Fruit fly (Drosophila melanogaster) whole organism, embryonic: Measurements from ENCODE around the gene sick.

ENCODE experiments used
- Atf3 ChIP-seq: fragments of 200-800 bp; sonication (Bioruptor generic); optimal IDR thresholded peaks from 3 replicates; lab custom pipeline; 2016; ENCODE audit warnings: missing biosample characterization, missing genetic modification characterization
- CG1024 ChIP-seq: fragments of 200-800 bp; sonication (Bioruptor generic); IDR thresholded peaks from 2 replicates; pipeline ENCODE4 v1.3.6; 2022; ENCODE audit warnings: missing biosample characterization, missing genetic modification characterization
- CG10431 ChIP-seq: fragments of 200-800 bp; sonication (Bioruptor generic); optimal IDR thresholded peaks from 3 replicates; lab custom pipeline; 2018; ENCODE audit warnings: missing biosample characterization, mild to moderate bottlenecking, missing genetic modification characterization
- CG10543 ChIP-seq: fragments of 200-800 bp; sonication (Bioruptor generic); optimal IDR thresholded peaks from 3 replicates; lab custom pipeline; 2017; ENCODE audit warnings: missing biosample characterization, mild to moderate bottlenecking, missing genetic modification characterization, moderate library complexity
- CG10959 ChIP-seq: fragments of 200-800 bp; sonication (Bioruptor generic); IDR thresholded peaks from 2 replicates; pipeline ENCODE4 v1.3.6; 2022; ENCODE audit warnings: missing biosample characterization, missing genetic modification characterization
- CG11695 ChIP-seq: fragments of 200-800 bp; sonication (Bioruptor generic); IDR thresholded peaks from 3 replicates; pipeline ENCODE4 v1.3.6; 2022; ENCODE audit warnings: missing biosample characterization, missing genetic modification characterization
- CG12071 ChIP-seq: fragments of 200-800 bp; sonication (Bioruptor generic); optimal IDR thresholded peaks from 3 replicates; lab custom pipeline; 2018; ENCODE audit warnings: missing biosample characterization, mild to moderate bottlenecking, missing genetic modification characterization
- CG13424 ChIP-seq: fragments of 200-800 bp; sonication (Bioruptor generic); optimal IDR thresholded peaks from 2 replicates; lab custom pipeline; 2019; ENCODE audit warnings: missing biosample characterization, mild to moderate bottlenecking, missing genetic modification characterization, moderate library complexity
- CG14965 ChIP-seq: fragments of 200-800 bp; sonication (Bioruptor generic); optimal IDR thresholded peaks from 2 replicates; lab custom pipeline; 2016; ENCODE audit warnings: missing biosample characterization, missing genetic modification characterization, borderline replicate concordance
- CG15479 ChIP-seq: fragments of 200-800 bp; sonication (Bioruptor generic); optimal IDR thresholded peaks from 3 replicates; lab custom pipeline; 2019; ENCODE audit warnings: missing biosample characterization, mild to moderate bottlenecking, missing genetic modification characterization, moderate library complexity
- CG1792 ChIP-seq: fragments of 200-800 bp; sonication (Bioruptor generic); optimal IDR thresholded peaks from 2 replicates; lab custom pipeline; 2016; ENCODE audit warnings: missing biosample characterization, missing genetic modification characterization
- CG2120 ChIP-seq: fragments of 200-800 bp; sonication (Bioruptor generic); optimal IDR thresholded peaks from 3 replicates; lab custom pipeline; 2016; ENCODE audit warnings: missing biosample characterization, missing genetic modification characterization
- CG2129 ChIP-seq: fragments of 200-800 bp; sonication (Bioruptor generic); IDR thresholded peaks from 2 replicates; pipeline ENCODE4 v1.3.6; 2022; ENCODE audit warnings: missing biosample characterization, missing genetic modification characterization; ENCODE audit not compliant: partially characterized antibody
- CG2875 ChIP-seq: fragments of 200-800 bp; sonication (Bioruptor generic); optimal IDR thresholded peaks from 2 replicates; lab custom pipeline; 2017; ENCODE audit warnings: missing biosample characterization, mild to moderate bottlenecking, missing genetic modification characterization, missing genetic modification reagents
- CG30020 ChIP-seq: fragments of 200-800 bp; optimal IDR thresholded peaks from 2 replicates; lab custom pipeline; 2019; ENCODE audit warnings: missing biosample characterization, mild to moderate bottlenecking, missing genetic modification characterization, moderate library complexity
- CG31441 ChIP-seq: fragments of 200-800 bp; sonication (Bioruptor generic); IDR thresholded peaks from 2 replicates; pipeline ENCODE4 v1.3.6; 2022; ENCODE audit warnings: missing biosample characterization, missing genetic modification characterization
- CG32772 ChIP-seq: fragments of 200-800 bp; sonication (Bioruptor generic); IDR thresholded peaks from 2 replicates; pipeline ENCODE4 v1.3.6; 2022; ENCODE audit warnings: missing biosample characterization, missing genetic modification characterization
- CG3726 ChIP-seq: fragments of 200-800 bp; sonication (Bioruptor generic); IDR thresholded peaks from 3 replicates; pipeline ENCODE4, ENCODE4 v1.3.6; 2022; ENCODE audit warnings: missing biosample characterization, missing genetic modification characterization
- CG3847 ChIP-seq: fragments of 200-800 bp; sonication (Bioruptor generic); IDR thresholded peaks from 2 replicates; pipeline ENCODE4 v1.3.6; 2022; ENCODE audit warnings: missing biosample characterization, missing genetic modification characterization
- CG4730 ChIP-seq: fragments of 200-800 bp; sonication (Bioruptor generic); IDR thresholded peaks from 2 replicates; pipeline ENCODE4 v1.3.6; 2022; ENCODE audit warnings: missing biosample characterization, missing genetic modification characterization
- CG6689 ChIP-seq: fragments of 200-800 bp; sonication (Bioruptor generic); IDR thresholded peaks from 2 replicates; pipeline ENCODE4 v1.3.6; 2022; ENCODE audit warnings: missing biosample characterization, missing genetic modification characterization
- CG7372 ChIP-seq: fragments of 200-800 bp; sonication (Bioruptor generic); IDR thresholded peaks from 2 replicates; pipeline ENCODE4 v1.3.6; 2022; ENCODE audit warnings: missing biosample characterization, missing genetic modification characterization
- CG8478 ChIP-seq: fragments of >200 bp; optimal IDR thresholded peaks from 2 replicates; lab custom pipeline; 2018
- CG9609 ChIP-seq: fragments of 200-800 bp; sonication (Bioruptor generic); optimal IDR thresholded peaks from 3 replicates; lab custom pipeline; 2016; ENCODE audit warnings: missing biosample characterization, missing genetic modification characterization
- D19A ChIP-seq: fragments of 200-800 bp; optimal IDR thresholded peaks from 3 replicates; lab custom pipeline; 2019; ENCODE audit warnings: missing biosample characterization, mild to moderate bottlenecking, missing genetic modification characterization, moderate library complexity
- Dek ChIP-seq: fragments of 200-800 bp; sonication (Bioruptor generic); optimal IDR thresholded peaks from 3 replicates; lab custom pipeline; 2019; ENCODE audit warnings: missing biosample characterization, mild to moderate bottlenecking, missing genetic modification characterization, moderate library complexity
- Eip74EF ChIP-seq, 2 experiments: fragments of 200-800 bp in 1 of 2; fragments of >200 bp in 1 of 2; sonication (Bioruptor generic) in 1 of 2; optimal IDR thresholded peaks; 2 replicates each; lab custom pipeline; 2017 to 2019; ENCODE audit warnings: missing biosample characterization in 2 of 2, missing genetic modification characterization in 2 of 2, mild to moderate bottlenecking in 1 of 2, moderate library complexity in 1 of 2
- Fer1 ChIP-seq: fragments of 200-800 bp; sonication (Bioruptor generic); optimal IDR thresholded peaks from 2 replicates; lab custom pipeline; 2017; ENCODE audit warnings: missing biosample characterization, mild to moderate bottlenecking, missing genetic modification characterization
- HLHmδ ChIP-seq: fragments of 200-800 bp; sonication (Bioruptor generic); optimal IDR thresholded peaks from 2 replicates; lab custom pipeline; 2018; ENCODE audit warnings: missing biosample characterization, mild to moderate bottlenecking, missing genetic modification characterization, moderate library complexity
- Hr51 ChIP-seq, 2 experiments: fragments of 200-800 bp; sonication (Bioruptor generic); optimal IDR thresholded peaks; 2 replicates in 1 of 2; 3 replicates in 1 of 2; lab custom pipeline; 2016 to 2018; ENCODE audit warnings: missing biosample characterization in 2 of 2, missing genetic modification characterization in 2 of 2, mild to moderate bottlenecking in 1 of 2, moderate library complexity in 1 of 2
- Meics ChIP-seq: fragments of 200-800 bp; sonication (Bioruptor generic); optimal IDR thresholded peaks from 2 replicates; lab custom pipeline; 2017; ENCODE audit warnings: missing biosample characterization, mild to moderate bottlenecking, missing genetic modification characterization
- NC2β ChIP-seq: fragments of 200-800 bp; sonication (Bioruptor generic); optimal IDR thresholded peaks from 2 replicates; lab custom pipeline; 2016; ENCODE audit warnings: missing biosample characterization, missing genetic modification characterization
- Neu2 ChIP-seq: fragments of 200-800 bp; sonication (Bioruptor generic); optimal IDR thresholded peaks from 3 replicates; lab custom pipeline; 2016; ENCODE audit warnings: missing biosample characterization, missing genetic modification characterization, borderline replicate concordance
- Opbp ChIP-seq: fragments of 200-800 bp; sonication (Bioruptor generic); IDR thresholded peaks from 3 replicates; pipeline ENCODE4 v1.3.6; 2022; ENCODE audit warnings: missing biosample characterization, missing genetic modification characterization; ENCODE audit not compliant: partially characterized antibody
- aop ChIP-seq: fragments of 200-800 bp; sonication (Bioruptor generic); IDR thresholded peaks from 2 replicates; pipeline ENCODE4 v1.3.6; 2022; ENCODE audit warnings: missing biosample characterization, missing genetic modification characterization
- ash1 ChIP-seq: fragments of 200-800 bp; sonication (Bioruptor generic); optimal IDR thresholded peaks from 2 replicates; lab custom pipeline; 2018; ENCODE audit warnings: missing biosample characterization, mild to moderate bottlenecking, missing genetic modification characterization
- cato ChIP-seq: fragments of 200-800 bp; sonication (Bioruptor generic); optimal IDR thresholded peaks from 2 replicates; lab custom pipeline; 2016; ENCODE audit warnings: missing biosample characterization, missing genetic modification characterization, borderline replicate concordance
- caup ChIP-seq: fragments of 200-800 bp; sonication (Bioruptor generic); optimal IDR thresholded peaks from 3 replicates; lab custom pipeline; 2017; ENCODE audit warnings: missing biosample characterization, mild to moderate bottlenecking, missing genetic modification characterization, moderate library complexity; ENCODE audit not compliant: severe bottlenecking
- en ChIP-seq: fragments of 200-800 bp; sonication (Bioruptor generic); optimal IDR thresholded peaks from 2 replicates; lab custom pipeline; 2016; ENCODE audit warnings: missing biosample characterization, missing genetic modification characterization
- eve ChIP-seq, 2 experiments: fragments of >200 bp; optimal IDR thresholded peaks; 2 replicates each; lab custom pipeline; 2017; ENCODE audit warnings: missing biosample characterization in 2 of 2, missing genetic modification characterization in 2 of 2
- grau ChIP-seq: fragments of 200-800 bp; optimal IDR thresholded peaks from 3 replicates; lab custom pipeline; 2019; ENCODE audit warnings: missing biosample characterization, mild to moderate bottlenecking, missing genetic modification characterization, moderate library complexity
- hkb ChIP-seq, 2 experiments: fragments of 200-800 bp in 1 of 2; fragments of >200 bp in 1 of 2; sonication (Bioruptor generic) in 1 of 2; IDR thresholded peaks in 1 of 2; optimal IDR thresholded peaks in 1 of 2; 2 replicates each; pipeline versions ENCODE4 v1.3.6 to Lab custom; 2017 to 2022; ENCODE audit warnings: missing biosample characterization in 1 of 2, missing genetic modification characterization in 1 of 2
- maf-S ChIP-seq: fragments of 200-800 bp; sonication (Bioruptor generic); optimal IDR thresholded peaks from 2 replicates; lab custom pipeline; 2016; ENCODE audit warnings: missing biosample characterization, missing genetic modification characterization
- psq ChIP-seq: fragments of 200-800 bp; sonication (Bioruptor generic); optimal IDR thresholded peaks from 2 replicates; lab custom pipeline; 2017; ENCODE audit warnings: missing biosample characterization, missing genetic modification characterization
- run ChIP-seq: fragments of 200-800 bp; sonication (Bioruptor generic); optimal IDR thresholded peaks from 3 replicates; lab custom pipeline; 2018; ENCODE audit warnings: missing biosample characterization, mild to moderate bottlenecking, missing genetic modification characterization
- salm ChIP-seq: fragments of 200-800 bp; sonication (Bioruptor generic); optimal IDR thresholded peaks from 2 replicates; lab custom pipeline; 2018; ENCODE audit warnings: missing biosample characterization, mild to moderate bottlenecking, missing genetic modification characterization
- scrt ChIP-seq: fragments of 200-800 bp; sonication (Bioruptor generic); optimal IDR thresholded peaks from 2 replicates; lab custom pipeline; 2018; ENCODE audit warnings: missing biosample characterization, mild to moderate bottlenecking, missing genetic modification characterization, moderate library complexity
- toy ChIP-seq: fragments of 200-800 bp; sonication (Bioruptor generic); IDR thresholded peaks from 2 replicates; pipeline ENCODE4 v1.3.6; 2022; ENCODE audit warnings: missing biosample characterization, missing genetic modification characterization
- trh ChIP-seq: fragments of 200-800 bp; sonication (Bioruptor generic); optimal IDR thresholded peaks from 2 replicates; lab custom pipeline; 2016; ENCODE audit warnings: missing biosample characterization, missing genetic modification characterization
- vvl ChIP-seq: fragments of 200-800 bp; sonication (Bioruptor generic); IDR thresholded peaks from 2 replicates; pipeline ENCODE4 v1.3.6; 2022; ENCODE audit warnings: missing biosample characterization, missing genetic modification characterization
- zen2 ChIP-seq: fragments of 200-800 bp; sonication (Bioruptor generic); IDR thresholded peaks from 3 replicates; pipeline ENCODE4 v1.3.6; 2022; ENCODE audit warnings: missing biosample characterization, missing genetic modification characterization; ENCODE audit not compliant: partially characterized antibody

sick gene

DNA sequence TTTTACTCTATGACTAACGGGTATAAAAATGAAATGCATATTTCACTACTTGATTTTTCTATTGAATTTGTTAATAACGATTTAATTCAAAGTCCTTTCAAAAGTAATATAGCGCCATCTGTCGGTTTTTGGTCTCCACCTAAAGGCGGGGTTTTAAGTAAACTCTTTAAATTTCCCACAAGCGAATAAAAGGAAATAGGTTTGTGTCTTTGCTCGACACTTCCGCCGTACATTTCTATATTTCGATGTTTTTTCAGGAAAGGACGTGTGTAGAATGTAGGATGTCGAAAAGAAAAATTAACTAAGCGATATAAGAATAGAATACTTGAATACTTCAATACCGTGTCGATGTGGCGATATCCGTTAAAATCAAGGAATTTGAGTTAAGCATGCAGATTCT is 21.0 kb downstream of the sick start (continued):
- TF ChIP-seq CG10543 (GFP tag; lab: Kevin White, UChicago), result no peak
- TF ChIP-seq HLHmδ (GFP tag; lab: Kevin White, UChicago), result no peak
- TF ChIP-seq Neu2 (GFP tag; lab: Kevin White, UChicago), result no peak
- no peak for TF ChIP-seq Hr51 (GFP tag; optimal IDR thresholded peaks at IDR 0.05; lab: Kevin White, UChicago)
- no peak for TF ChIP-seq en (GFP tag; lab: Kevin White, UChicago)
- TF ChIP-seq D19A (tag; lab: Kevin White, UChicago), result no peak
- no peak for TF ChIP-seq psq (GFP tag; lab: Kevin White, UChicago)
- TF ChIP-seq Dek (tag; lab: Kevin White, UChicago), result no peak
- no peak for TF ChIP-seq CG2120
- TF ChIP-seq CG10431 (GFP tag; lab: Kevin White, UChicago), result no peak
- TF ChIP-seq cato (GFP tag; lab: Kevin White, UChicago), result no peak
- TF ChIP-seq CG9609 (GFP tag; lab: Kevin White, UChicago), result peak; percentile 2
- no peak for TF ChIP-seq CG6689
- no peak for TF ChIP-seq CG12071 (GFP tag; lab: Kevin White, UChicago)
- no peak for TF ChIP-seq CG10959
- TF ChIP-seq CG1792 (GFP tag; lab: Kevin White, UChicago), result no peak
- peak; percentile 40 for TF ChIP-seq CG13424 (tag; lab: Kevin White, UChicago)
- no peak for TF ChIP-seq CG1024
- TF ChIP-seq maf-S, result no peak
- no peak for TF ChIP-seq CG3847 (GFP tag; lab: Robert Waterston, UW)
- no peak for TF ChIP-seq Opbp (GFP tag; lab: Robert Waterston, UW)
- no peak for TF ChIP-seq CG4730
- TF ChIP-seq Eip74EF (GFP tag; optimal IDR thresholded peaks at IDR 0.05; lab: Kevin White, UChicago), result no peak
- peak; percentile 13 for TF ChIP-seq Fer1 (GFP tag; lab: Kevin White, UChicago)
- TF ChIP-seq aop (GFP tag; lab: Robert Waterston, UW), result no peak
- no peak for TF ChIP-seq CG14965
- no peak for TF ChIP-seq CG32772
- peak; percentile 13 for TF ChIP-seq NC2β (GFP tag; lab: Kevin White, UChicago)
- TF ChIP-seq eve (GFP tag; optimal IDR thresholded peaks at IDR 0.05; lab: Kevin White, UChicago), result no peak
- TF ChIP-seq salm (tag; lab: Kevin White, UChicago), result no peak
- no peak for TF ChIP-seq CG30020 (tag; lab: Kevin White, UChicago)
- TF ChIP-seq toy (GFP tag; lab: Robert Waterston, UW), result no peak
- no peak for TF ChIP-seq CG3726
- no peak; the same call in 1 of the 2 replicates for TF ChIP-seq vvl
- TF ChIP-seq zen2, result no peak
- no peak for TF ChIP-seq trh (GFP tag; lab: Kevin White, UChicago)
- no peak for TF ChIP-seq caup (GFP tag; lab: Kevin White, UChicago)
- no peak for TF ChIP-seq Atf3 (GFP tag; lab: Kevin White, UChicago)
- TF ChIP-seq grau, result peak; percentile 12
- no peak for TF ChIP-seq Meics
- TF ChIP-seq ash1 (GFP tag; lab: Kevin White, UChicago), result no peak
- no peak for TF ChIP-seq CG31441 (GFP tag; lab: Robert Waterston, UW)
- no peak for TF ChIP-seq CG7372
- TF ChIP-seq CG15479 (GFP tag; lab: Kevin White, UChicago), result no peak
- no peak for TF ChIP-seq CG11695
- no peak for TF ChIP-seq CG2129
- peak; percentile 7 for TF ChIP-seq scrt (GFP tag; lab: Kevin White, UChicago)
- TF ChIP-seq run (tag; lab: Kevin White, UChicago), result no peak
- TF ChIP-seq CG2875 (GFP tag; lab: Kevin White, UChicago), result no peak
- TF ChIP-seq hkb (optimal IDR thresholded peaks at IDR 0.05; lab: Kevin White, UChicago), result no peak
- no peak for TF ChIP-seq hkb (GFP tag; IDR thresholded peaks at IDR 0.05; lab: Robert Waterston, UW)
- no peak for TF ChIP-seq CG8478
